Worm (Caenorhabditis elegans): ENCODE data around the gene C04F5.8.

The C04F5.8 gene

ce11 chrV:5113654-5114053 is at the start of gene C04F5.8:
Gene C04F5.8, minus strand, starts transcription at chrV:5113754.
- no peak for TF ChIP-seq hnd-1 (tag; optimal IDR thresholded peaks at IDR 0.05)

ce11 chrV:5161792-5162191 is 48.2 kb upstream of the C04F5.8 start, which contains the start of gene abu-6:
Gene abu-6, minus strand, starts transcription at chrV:5161892.
- no peak for TF ChIP-seq pes-1 (GFP tag; IDR thresholded peaks at IDR 0.05)
- no peak for TF ChIP-seq scrt-1 (GFP tag; IDR thresholded peaks at IDR 0.05)
- TF ChIP-seq tbx-11 (GFP tag; IDR thresholded peaks at IDR 0.05): no peak
- no peak for TF ChIP-seq B0310.2 (tag; optimal IDR thresholded peaks at IDR 0.05)
- no peak for TF ChIP-seq F13C5.2 (tag; optimal IDR thresholded peaks at IDR 0.05)
- no peak for TF ChIP-seq hmg-4 (GFP tag; optimal IDR thresholded peaks at IDR 0.05)
- no peak for TF ChIP-seq hmbx-1 (tag; optimal IDR thresholded peaks at IDR 0.05)
- no peak for TF ChIP-seq ets-7 (tag; optimal IDR thresholded peaks at IDR 0.05)
- TF ChIP-seq ama-1 (optimal IDR thresholded peaks at IDR 0.05): no peak
- no peak for TF ChIP-seq sea-1 (GFP tag; conservative IDR thresholded peaks at IDR 0.05)
- TF ChIP-seq tbx-37 (GFP tag; conservative IDR thresholded peaks at IDR 0.05): no peak
- TF ChIP-seq ceh-36 (tag; optimal IDR thresholded peaks at IDR 0.05): no peak
- no peak for TF ChIP-seq aly-1 (tag; optimal IDR thresholded peaks at IDR 0.05)
- TF ChIP-seq tra-4 (tag; optimal IDR thresholded peaks at IDR 0.05): no peak
- TF ChIP-seq flt-1 (GFP tag; IDR thresholded peaks at IDR 0.05): no peak
- no peak for TF ChIP-seq hnd-1 (tag; optimal IDR thresholded peaks at IDR 0.05)
- no peak for TF ChIP-seq ceh-13 (GFP tag; optimal IDR thresholded peaks at IDR 0.05)

ce11 chrV:5158302-5158701 is 44.7 kb upstream of the C04F5.8 start, which contains the start of gene abu-15:
Gene abu-15, plus strand, starts transcription at chrV:5158602.
- TF ChIP-seq flt-1 (GFP tag; IDR thresholded peaks at IDR 0.05) (no peak), hmg-4 (GFP tag; optimal IDR thresholded peaks at IDR 0.05) (no peak), ceh-36 (tag; optimal IDR thresholded peaks at IDR 0.05) (no peak)

ce11 chrV:5157660-5158059 is 44.1 kb upstream of the C04F5.8 start, which contains the start of gene srx-39:
Gene srx-39, minus strand, starts transcription at chrV:5157760.
- TF ChIP-seq hnd-1 (tag; optimal IDR thresholded peaks at IDR 0.05) (no peak), pes-1 (GFP tag; IDR thresholded peaks at IDR 0.05) (no peak)

ce11 chrV:5155516-5155915 is 42.0 kb upstream of the C04F5.8 start, which contains the start of gene srx-38:
Gene srx-38, minus strand, starts transcription at chrV:5155616.
- TF ChIP-seq pes-1 (GFP tag; IDR thresholded peaks at IDR 0.05): no peak
- TF ChIP-seq hnd-1 (tag; optimal IDR thresholded peaks at IDR 0.05): no peak
- no peak for TF ChIP-seq tbx-11 (GFP tag; IDR thresholded peaks at IDR 0.05)
- no peak for TF ChIP-seq F13C5.2 (tag; optimal IDR thresholded peaks at IDR 0.05)
- TF ChIP-seq hmbx-1 (tag; optimal IDR thresholded peaks at IDR 0.05): no peak
- no peak for TF ChIP-seq ama-1 (optimal IDR thresholded peaks at IDR 0.05)
- no peak for TF ChIP-seq tbx-37 (GFP tag; conservative IDR thresholded peaks at IDR 0.05)
- TF ChIP-seq hmg-4 (GFP tag; optimal IDR thresholded peaks at IDR 0.05): no peak
- TF ChIP-seq tra-4 (tag; optimal IDR thresholded peaks at IDR 0.05): no peak
- no peak for TF ChIP-seq B0310.2 (tag; optimal IDR thresholded peaks at IDR 0.05)
- TF ChIP-seq ets-7 (tag; optimal IDR thresholded peaks at IDR 0.05): no peak
- TF ChIP-seq ceh-13 (GFP tag; optimal IDR thresholded peaks at IDR 0.05): no peak
- no peak for TF ChIP-seq aly-1 (tag; optimal IDR thresholded peaks at IDR 0.05)

- TF ChIP-seq ceh-13 (GFP tag; optimal IDR thresholded peaks at IDR 0.05): no peak
- TF ChIP-seq hmg-4 (GFP tag; optimal IDR thresholded peaks at IDR 0.05): no peak
- TF ChIP-seq scrt-1 (GFP tag; IDR thresholded peaks at IDR 0.05): no peak
- TF ChIP-seq aly-1 (tag; optimal IDR thresholded peaks at IDR 0.05): no peak
- TF ChIP-seq hnd-1 (tag; optimal IDR thresholded peaks at IDR 0.05): no peak
- no peak for TF ChIP-seq ets-7 (tag; optimal IDR thresholded peaks at IDR 0.05)
- TF ChIP-seq hmbx-1 (tag; optimal IDR thresholded peaks at IDR 0.05): no peak
- TF ChIP-seq ama-1 (optimal IDR thresholded peaks at IDR 0.05): no peak
- no peak for TF ChIP-seq B0310.2 (tag; optimal IDR thresholded peaks at IDR 0.05)
- TF ChIP-seq sea-1 (GFP tag; conservative IDR thresholded peaks at IDR 0.05): no peak
- no peak for TF ChIP-seq pes-1 (GFP tag; IDR thresholded peaks at IDR 0.05)
- no peak for TF ChIP-seq tra-4 (tag; optimal IDR thresholded peaks at IDR 0.05)
- no peak for TF ChIP-seq F13C5.2 (tag; optimal IDR thresholded peaks at IDR 0.05)
- TF ChIP-seq ceh-36 (tag; optimal IDR thresholded peaks at IDR 0.05): no peak
- no peak for TF ChIP-seq flt-1 (GFP tag; IDR thresholded peaks at IDR 0.05)
- no peak for TF ChIP-seq tbx-11 (GFP tag; IDR thresholded peaks at IDR 0.05)
- no peak for TF ChIP-seq tbx-37 (GFP tag; conservative IDR thresholded peaks at IDR 0.05)
Measured at ce11 chrV:5150880-5151279, 37.3 kb upstream of the C04F5.8 start, which contains the start of gene srh-130. Gene srh-130, plus strand, starts transcription at chrV:5151180.

ce11 chrV:5146394-5146793 is 32.8 kb upstream of the C04F5.8 start, which contains the start of gene F14F9.6:
Gene F14F9.6, minus strand, starts transcription at chrV:5146494.
- TF ChIP-seq B0310.2 (tag; optimal IDR thresholded peaks at IDR 0.05): no peak
- no peak for TF ChIP-seq hnd-1 (tag; optimal IDR thresholded peaks at IDR 0.05)
- TF ChIP-seq hmbx-1 (tag; optimal IDR thresholded peaks at IDR 0.05): no peak
- no peak for TF ChIP-seq ets-7 (tag; optimal IDR thresholded peaks at IDR 0.05)
- TF ChIP-seq ceh-13 (GFP tag; optimal IDR thresholded peaks at IDR 0.05): no peak
- no peak for TF ChIP-seq ceh-36 (tag; optimal IDR thresholded peaks at IDR 0.05)
- TF ChIP-seq scrt-1 (GFP tag; IDR thresholded peaks at IDR 0.05): no peak
- no peak for TF ChIP-seq tbx-37 (GFP tag; conservative IDR thresholded peaks at IDR 0.05)
- no peak for TF ChIP-seq F13C5.2 (tag; optimal IDR thresholded peaks at IDR 0.05)
- TF ChIP-seq tbx-11 (GFP tag; IDR thresholded peaks at IDR 0.05): no peak
- no peak for TF ChIP-seq sea-1 (GFP tag; conservative IDR thresholded peaks at IDR 0.05)
- TF ChIP-seq ama-1 (optimal IDR thresholded peaks at IDR 0.05): no peak
- no peak for TF ChIP-seq tra-4 (tag; optimal IDR thresholded peaks at IDR 0.05)
- no peak for TF ChIP-seq flt-1 (GFP tag; IDR thresholded peaks at IDR 0.05)
- TF ChIP-seq aly-1 (tag; optimal IDR thresholded peaks at IDR 0.05): no peak
- TF ChIP-seq pes-1 (GFP tag; IDR thresholded peaks at IDR 0.05): no peak
- TF ChIP-seq hmg-4 (GFP tag; optimal IDR thresholded peaks at IDR 0.05): no peak

- TF ChIP-seq sea-1 (GFP tag; conservative IDR thresholded peaks at IDR 0.05) (no peak), ceh-13 (GFP tag; optimal IDR thresholded peaks at IDR 0.05) (no peak), hmbx-1 (tag; optimal IDR thresholded peaks at IDR 0.05) (no peak), tbx-37 (GFP tag; conservative IDR thresholded peaks at IDR 0.05) (no peak), hnd-1 (tag; optimal IDR thresholded peaks at IDR 0.05) (no peak), hmg-4 (GFP tag; optimal IDR thresholded peaks at IDR 0.05) (no peak), scrt-1 (GFP tag; IDR thresholded peaks at IDR 0.05) (no peak), ceh-36 (tag; optimal IDR thresholded peaks at IDR 0.05) (no peak), B0310.2 (tag; optimal IDR thresholded peaks at IDR 0.05) (no peak), ets-7 (tag; optimal IDR thresholded peaks at IDR 0.05) (no peak), aly-1 (tag; optimal IDR thresholded peaks at IDR 0.05) (no peak), ama-1 (optimal IDR thresholded peaks at IDR 0.05) (no peak), tbx-11 (GFP tag; IDR thresholded peaks at IDR 0.05) (no peak), tra-4 (tag; optimal IDR thresholded peaks at IDR 0.05) (no peak), pes-1 (GFP tag; IDR thresholded peaks at IDR 0.05) (no peak), flt-1 (GFP tag; IDR thresholded peaks at IDR 0.05) (no peak)
Measured at ce11 chrV:5144541-5144940, 31.0 kb upstream of the C04F5.8 start, which contains the start of gene F14F9.2. Gene F14F9.2, plus strand, starts transcription at chrV:5144841.

Data from whole organism, early embryonic.